Fruit fly (Drosophila melanogaster): ENCODE measurements around the gene Caf1-180.
A peak's percentile ranks its signal among the peaks of the same experiment; 100 is the strongest.

The Caf1-180 gene

dm6 chrX:8588607-8589171 is 17.4 kb downstream of the Caf1-180 start, which contains the start of gene CG12081 (continued):
- TF ChIP-seq chn (GFP tag; optimal IDR thresholded peaks at IDR 0.05) (no peak), run (tag; optimal IDR thresholded peaks at IDR 0.05) (no peak), CG7987 (GFP tag; optimal IDR thresholded peaks at IDR 0.05) (no peak), odd (GFP tag; optimal IDR thresholded peaks at IDR 0.05) (no peak), Bdp1 (GFP tag; optimal IDR thresholded peaks at IDR 0.05) (no peak), ind (GFP tag; optimal IDR thresholded peaks at IDR 0.05) (no peak), Awh (GFP tag; IDR thresholded peaks at IDR 0.05) (no peak), CG2120 (GFP tag; optimal IDR thresholded peaks at IDR 0.05) (peak; percentile 25), row (GFP tag; IDR thresholded peaks at IDR 0.05) (peak; percentile 72), NC2β (GFP tag; optimal IDR thresholded peaks at IDR 0.05) (no peak), dm (GFP tag; optimal IDR thresholded peaks at IDR 0.05) (no peak), CG30431 (GFP tag; optimal IDR thresholded peaks at IDR 0.05) (no peak), CG31365 (tag; optimal IDR thresholded peaks at IDR 0.05) (no peak), dpn (GFP tag; optimal IDR thresholded peaks at IDR 0.05) (no peak), Max (GFP tag; optimal IDR thresholded peaks at IDR 0.05) (no peak), Dref (GFP tag; IDR thresholded peaks at IDR 0.05) (peak; percentile 89), CG33557 (GFP tag; optimal IDR thresholded peaks at IDR 0.05) (no peak), CG12391 (tag; optimal IDR thresholded peaks at IDR 0.05) (no peak), CG3995 (GFP tag; optimal IDR thresholded peaks at IDR 0.05) (no peak), D19A (tag; optimal IDR thresholded peaks at IDR 0.05) (no peak), CTCF (GFP tag; optimal IDR thresholded peaks at IDR 0.05) (peak; percentile 3), Ravus (GFP tag; IDR thresholded peaks at IDR 0.05) (no peak), stwl (tag; optimal IDR thresholded peaks at IDR 0.05) (peak; percentile 91), pho (GFP tag; optimal IDR thresholded peaks at IDR 0.05) (no peak), bigmax (GFP tag; optimal IDR thresholded peaks at IDR 0.05) (no peak), CG6175 (GFP tag; IDR thresholded peaks at IDR 0.05) (no peak), CG15601 (tag; optimal IDR thresholded peaks at IDR 0.05) (no peak), gsb (GFP tag; IDR thresholded peaks at IDR 0.05) (no peak), CG14441 (GFP tag; IDR thresholded peaks at IDR 0.05) (no peak), Nf-YA (GFP tag; IDR thresholded peaks at IDR 0.05) (no peak), crol (GFP tag; IDR thresholded peaks at IDR 0.05) (peak; percentile 78), CG1792 (GFP tag; optimal IDR thresholded peaks at IDR 0.05) (no peak), CG9797 (GFP tag; optimal IDR thresholded peaks at IDR 0.05) (no peak), gt (GFP tag; IDR thresholded peaks at IDR 0.05) (no peak), lab (GFP tag; optimal IDR thresholded peaks at IDR 0.05) (no peak), salm (tag; optimal IDR thresholded peaks at IDR 0.05) (no peak), CG3726 (GFP tag; IDR thresholded peaks at IDR 0.05) (no peak), Usf (GFP tag; optimal IDR thresholded peaks at IDR 0.05) (no peak), CG17568 (GFP tag; optimal IDR thresholded peaks at IDR 0.05) (no peak), esg (GFP tag; conservative IDR thresholded peaks at IDR 0.05) (no peak), sug (tag; optimal IDR thresholded peaks at IDR 0.05) (peak; percentile 37), Nf-YB (GFP tag; optimal IDR thresholded peaks at IDR 0.05) (no peak), twi (tag; optimal IDR thresholded peaks at IDR 0.05) (peak; percentile 43), Nf-YC (tag; optimal IDR thresholded peaks at IDR 0.05) (peak; percentile 15), Atf3 (GFP tag; optimal IDR thresholded peaks at IDR 0.05) (no peak), Fer2 (tag; optimal IDR thresholded peaks at IDR 0.05) (no peak), tgo (GFP tag; IDR thresholded peaks at IDR 0.05) (no peak), btn (GFP tag; optimal IDR thresholded peaks at IDR 0.05) (no peak), D19B (GFP tag; optimal IDR thresholded peaks at IDR 0.05) (no peak), Oli (tag; optimal IDR thresholded peaks at IDR 0.05) (no peak), B-H1 (GFP tag; IDR thresholded peaks at IDR 0.05) (no peak), corto (GFP tag; optimal IDR thresholded peaks at IDR 0.05) (no peak), jumu (GFP tag; optimal IDR thresholded peaks at IDR 0.05) (no peak)
